Worm (Caenorhabditis elegans): ENCODE data around the gene fbxa-192.

Gene fbxa-192

ce11 chrV:17673343-17673742 lies 23.0 kb upstream of the fbxa-192 start, which contains the start of gene str-93:
str-93 (minus strand) TSS chrV:17673443.
- no peak for TF ChIP-seq bed-3 (GFP tag; optimal IDR thresholded peaks at IDR 0.05)
- no peak for TF ChIP-seq cnd-1 (tag; optimal IDR thresholded peaks at IDR 0.05)
- TF ChIP-seq unc-120 (tag; optimal IDR thresholded peaks at IDR 0.05; ENCODE audit: poor library complexity, severe bottlenecking), result no peak
- no peak for TF ChIP-seq zip-8 (tag; optimal IDR thresholded peaks at IDR 0.05)
- no peak for TF ChIP-seq mls-2 (tag; optimal IDR thresholded peaks at IDR 0.05)
- TF ChIP-seq M03D4.4 (tag; optimal IDR thresholded peaks at IDR 0.05), result no peak
- no peak for TF ChIP-seq ces-1 (GFP tag; optimal IDR thresholded peaks at IDR 0.05)
- TF ChIP-seq pha-4 (tag; optimal IDR thresholded peaks at IDR 0.05), result no peak
- no peak for TF ChIP-seq nhr-2 (tag; optimal IDR thresholded peaks at IDR 0.05)
- no peak for TF ChIP-seq lin-13 (tag; optimal IDR thresholded peaks at IDR 0.05)
- TF ChIP-seq mep-1 (tag; optimal IDR thresholded peaks at IDR 0.05), result no peak
- TF ChIP-seq nhr-12 (tag; optimal IDR thresholded peaks at IDR 0.05), result no peak
- no peak for TF ChIP-seq nhr-76 (tag; optimal IDR thresholded peaks at IDR 0.05)
- TF ChIP-seq mab-5 (tag; optimal IDR thresholded peaks at IDR 0.05), result no peak
- no peak for TF ChIP-seq drap-1 (GFP tag; optimal IDR thresholded peaks at IDR 0.05)

- TF ChIP-seq nhr-2 (tag; optimal IDR thresholded peaks at IDR 0.05), result no peak
- no peak for TF ChIP-seq lin-13 (tag; optimal IDR thresholded peaks at IDR 0.05)
Observed at ce11 chrV:17668531-17668930, 18.2 kb upstream of the fbxa-192 start, which contains the start of gene str-89. str-89 (plus strand) TSS chrV:17668831.

ce11 chrV:17667676-17668075 lies 17.3 kb upstream of the fbxa-192 start, which contains the start of gene F59A1.12:
F59A1.12 (minus strand) TSS chrV:17667776.
- TF ChIP-seq M03D4.4 (tag; optimal IDR thresholded peaks at IDR 0.05), result no peak
- no peak for TF ChIP-seq elt-3 (tag; optimal IDR thresholded peaks at IDR 0.05)
- no peak for TF ChIP-seq mls-2 (tag; optimal IDR thresholded peaks at IDR 0.05)
- TF ChIP-seq nhr-76 (tag; optimal IDR thresholded peaks at IDR 0.05), result no peak
- no peak for TF ChIP-seq snpc-4 (tag; optimal IDR thresholded peaks at IDR 0.05)
- no peak for TF ChIP-seq ceh-39 (tag; optimal IDR thresholded peaks at IDR 0.05)

ce11 chrV:17665906-17666305 lies 15.6 kb upstream of the fbxa-192 start, which contains the start of gene F59A1.11:
F59A1.11 (minus strand) TSS chrV:17666006.
- no peak for TF ChIP-seq unc-39 (tag; optimal IDR thresholded peaks at IDR 0.05)
- TF ChIP-seq mls-2 (tag; optimal IDR thresholded peaks at IDR 0.05), result no peak
- no peak for TF ChIP-seq ceh-39 (tag; optimal IDR thresholded peaks at IDR 0.05)
- TF ChIP-seq bed-3 (GFP tag; optimal IDR thresholded peaks at IDR 0.05), result no peak
- no peak for TF ChIP-seq nhr-2 (tag; optimal IDR thresholded peaks at IDR 0.05)
- no peak for TF ChIP-seq elt-3 (tag; optimal IDR thresholded peaks at IDR 0.05)

ce11 chrV:17664367-17664766 lies 14.0 kb upstream of the fbxa-192 start:
- no peak for TF ChIP-seq ceh-83 (GFP tag; optimal IDR thresholded peaks at IDR 0.05)
- no peak for TF ChIP-seq cnd-1 (tag; optimal IDR thresholded peaks at IDR 0.05)
- TF ChIP-seq ces-1 (GFP tag; optimal IDR thresholded peaks at IDR 0.05), result no peak
- TF ChIP-seq nhr-237 (tag; optimal IDR thresholded peaks at IDR 0.05), result no peak
- TF ChIP-seq unc-62 (GFP tag; optimal IDR thresholded peaks at IDR 0.05), result no peak
- no peak for TF ChIP-seq blmp-1 (tag; optimal IDR thresholded peaks at IDR 0.05)
- no peak for TF ChIP-seq ztf-11 (tag; optimal IDR thresholded peaks at IDR 0.05)
- no peak for TF ChIP-seq nhr-76 (tag; optimal IDR thresholded peaks at IDR 0.05)
- TF ChIP-seq lsy-2 (tag; optimal IDR thresholded peaks at IDR 0.05), result no peak
- TF ChIP-seq mab-5 (tag; optimal IDR thresholded peaks at IDR 0.05), result no peak
- TF ChIP-seq M03D4.4 (tag; optimal IDR thresholded peaks at IDR 0.05), result no peak
- TF ChIP-seq drap-1 (GFP tag; optimal IDR thresholded peaks at IDR 0.05), result no peak
- TF ChIP-seq elt-1 (tag; optimal IDR thresholded peaks at IDR 0.05; ENCODE audit: borderline replicate concordance, insufficient read depth), result no peak
- TF ChIP-seq ceh-43 (GFP tag; optimal IDR thresholded peaks at IDR 0.05), result no peak
- TF ChIP-seq elt-3 (tag; optimal IDR thresholded peaks at IDR 0.05), result no peak
- no peak for TF ChIP-seq nhr-2 (tag; optimal IDR thresholded peaks at IDR 0.05)

- TF ChIP-seq cnd-1 (tag; optimal IDR thresholded peaks at IDR 0.05) (no peak), snpc-4 (tag; optimal IDR thresholded peaks at IDR 0.05) (no peak)
Observed at ce11 chrV:17662260-17662659, 11.9 kb upstream of the fbxa-192 start.

ce11 chrV:17660003-17660402 lies 9.7 kb upstream of the fbxa-192 start, which contains the start of gene dgat-2:
dgat-2 (plus strand) TSS chrV:17660303.
- TF ChIP-seq mls-2 (tag; optimal IDR thresholded peaks at IDR 0.05) (no peak), snpc-4 (tag; optimal IDR thresholded peaks at IDR 0.05) (no peak), lsy-2 (tag; optimal IDR thresholded peaks at IDR 0.05) (no peak)
